Worm (Caenorhabditis elegans) whole organism, L4/young adult: ENCODE data around the gene T05A8.1.
A peak's percentile ranks its signal among the peaks of the same experiment; 100 is the strongest.

ENCODE experiments used
- W03F9.2 ChIP-seq: fragments of 150-350 bp; optimal IDR thresholded peaks from 2 replicates; lab custom pipeline; 2014; ENCODE audit warnings: missing biosample characterization, missing genetic modification characterization
- dao-5 ChIP-seq: sonication (generic microtip); optimal IDR thresholded peaks from 2 replicates; lab custom pipeline; 2016; ENCODE audit warnings: missing genotype, missing genetic modification characterization, moderate library complexity, missing compliant biosample characterization
- him-1 ChIP-seq: sonication (generic microtip); optimal IDR thresholded peaks from 2 replicates; lab custom pipeline; 2016; ENCODE audit warnings: missing genotype, missing genetic modification reagents, missing genetic modification characterization, missing compliant biosample characterization

T05A8.1 gene

ce11 chrII:2709942-2710341, at the start of gene T05A8.1:
TSS of gene T05A8.1 (minus strand) at chrII:2710042.
- TF ChIP-seq him-1: no peak
- no peak for TF ChIP-seq W03F9.2 (tag; lab: Kevin White, UChicago)
- TF ChIP-seq dao-5 (tag; lab: Kevin White, UChicago): no peak

- TF ChIP-seq W03F9.2 (tag; lab: Kevin White, UChicago) (no peak), dao-5 (tag; lab: Kevin White, UChicago) (no peak), him-1 (no peak)
Observed at ce11 chrII:2758476-2758875, 48.6 kb upstream of the T05A8.1 start, which contains the start of gene fbxb-107. TSS of gene fbxb-107 (plus strand) at chrII:2758772.

- TF ChIP-seq W03F9.2 (tag; lab: Kevin White, UChicago) (no peak), dao-5 (tag; lab: Kevin White, UChicago) (no peak), him-1 (no peak)
Observed at ce11 chrII:2757954-2758353, 48.1 kb upstream of the T05A8.1 start, which contains the start of gene F29A7.8. TSS of gene F29A7.8 (minus strand) at chrII:2758054.

ce11 chrII:2756351-2756750, 46.5 kb upstream of the T05A8.1 start:
- no peak for TF ChIP-seq dao-5 (tag; lab: Kevin White, UChicago)
- TF ChIP-seq W03F9.2 (tag; lab: Kevin White, UChicago): no peak
- TF ChIP-seq him-1: no peak

- TF ChIP-seq him-1: no peak
- no peak for TF ChIP-seq W03F9.2 (tag; lab: Kevin White, UChicago)
- TF ChIP-seq dao-5 (tag; lab: Kevin White, UChicago): no peak
Observed at ce11 chrII:2754595-2754994, 44.8 kb upstream of the T05A8.1 start.

ce11 chrII:2752999-2753398, 43.2 kb upstream of the T05A8.1 start, which contains the start of gene F29A7.3:
TSS of gene F29A7.3 (plus strand) at chrII:2753299.
- TF ChIP-seq W03F9.2 (tag; lab: Kevin White, UChicago): no peak

ce11 chrII:2752536-2752935, 42.7 kb upstream of the T05A8.1 start, which contains the start of gene F29A7.6:
TSS of gene F29A7.6 (minus strand) at chrII:2752611.
- TF ChIP-seq W03F9.2 (tag; lab: Kevin White, UChicago) (peak; percentile 76), him-1 (no peak), dao-5 (tag; lab: Kevin White, UChicago) (no peak)

- TF ChIP-seq him-1 (no peak), W03F9.2 (tag; lab: Kevin White, UChicago) (no peak), dao-5 (tag; lab: Kevin White, UChicago) (no peak)
Observed at ce11 chrII:2751278-2751677, 41.4 kb upstream of the T05A8.1 start.

- TF ChIP-seq dao-5 (tag; lab: Kevin White, UChicago) (no peak), W03F9.2 (tag; lab: Kevin White, UChicago) (no peak), him-1 (no peak)
Observed at ce11 chrII:2749595-2750048, 39.8 kb upstream of the T05A8.1 start, which contains the start of gene F29A7.4. TSS of gene F29A7.4 (plus strand) at chrII:2749998.

ce11 chrII:2747956-2748621, 38.2 kb upstream of the T05A8.1 start:
- TF ChIP-seq dao-5 (tag; lab: Kevin White, UChicago) (no peak), him-1 (peak; percentile 18), W03F9.2 (tag; lab: Kevin White, UChicago) (no peak)

ce11 chrII:2742251-2742650, 32.4 kb upstream of the T05A8.1 start, which contains the start of gene T05A8.7:
TSS of gene T05A8.7 (minus strand) at chrII:2742351.
- no peak for TF ChIP-seq W03F9.2 (tag; lab: Kevin White, UChicago)
- TF ChIP-seq dao-5 (tag; lab: Kevin White, UChicago): no peak
- TF ChIP-seq him-1: no peak

- no peak for TF ChIP-seq him-1
Observed at ce11 chrII:2741405-2741804, 31.6 kb upstream of the T05A8.1 start.

ce11 chrII:2739619-2740018, 29.8 kb upstream of the T05A8.1 start, which contains the start of gene T05A8.6:
TSS of gene T05A8.6 (minus strand) at chrII:2739719.
- TF ChIP-seq W03F9.2 (tag; lab: Kevin White, UChicago): no peak
- no peak for TF ChIP-seq dao-5 (tag; lab: Kevin White, UChicago)
- TF ChIP-seq him-1: no peak

ce11 chrII:2736938-2737337, 27.1 kb upstream of the T05A8.1 start:
- TF ChIP-seq W03F9.2 (tag; lab: Kevin White, UChicago): no peak
- no peak for TF ChIP-seq him-1
- no peak for TF ChIP-seq dao-5 (tag; lab: Kevin White, UChicago)
